Worm (Caenorhabditis elegans): ENCODE data around the gene C45H4.21.

ce11 chrV:2159331-2159730 is 10.0 kb upstream of the C45H4.21 start, which contains the start of gene C45H4.14:
- no peak for TF ChIP-seq lin-39 (tag; optimal IDR thresholded peaks at IDR 0.05)
- TF ChIP-seq snpc-4 (tag; optimal IDR thresholded peaks at IDR 0.05), result no peak
- TF ChIP-seq nhr-77 (tag; optimal IDR thresholded peaks at IDR 0.05), result no peak
- TF ChIP-seq sma-9 (GFP tag; optimal IDR thresholded peaks at IDR 0.05), result no peak
- TF ChIP-seq sma-9 (tag; optimal IDR thresholded peaks at IDR 0.05), result no peak
- TF ChIP-seq unc-39 (tag; optimal IDR thresholded peaks at IDR 0.05), result no peak
- no peak for TF ChIP-seq ama-1 (optimal IDR thresholded peaks at IDR 0.05)
- no peak for TF ChIP-seq egl-27 (tag; optimal IDR thresholded peaks at IDR 0.05)
- TF ChIP-seq lsy-2 (tag; optimal IDR thresholded peaks at IDR 0.05), result no peak
- TF ChIP-seq nhr-12 (tag; optimal IDR thresholded peaks at IDR 0.05), result no peak
- TF ChIP-seq lin-13 (GFP tag; optimal IDR thresholded peaks at IDR 0.05), result no peak
- TF ChIP-seq R02D3.7 (tag; optimal IDR thresholded peaks at IDR 0.05), result no peak
- TF ChIP-seq ztf-4 (tag; optimal IDR thresholded peaks at IDR 0.05), result no peak
